Fruit fly (Drosophila melanogaster): Measurements from ENCODE around the gene Rab26.

DNA sequence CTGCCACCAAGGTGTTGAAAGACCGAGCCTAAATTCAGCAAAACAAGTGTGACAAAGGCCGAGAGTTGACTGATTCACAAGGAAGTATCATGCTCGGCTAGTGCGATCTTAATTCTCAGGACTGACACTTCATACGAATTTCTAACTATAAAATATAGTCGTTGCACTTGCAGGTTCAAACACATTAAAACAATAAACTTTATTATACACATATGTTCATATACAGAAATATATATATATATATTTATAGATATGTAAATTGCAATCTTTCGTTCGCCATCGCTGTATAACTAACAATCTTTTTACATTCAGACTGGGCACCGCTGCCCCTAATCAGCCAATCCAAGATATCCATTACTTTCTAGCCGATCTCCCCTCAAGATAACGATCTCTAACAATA is 48.1 kb upstream of the Rab26 start, which contains the start of gene CG9389:
- TF ChIP-seq CG33017 (tag; optimal IDR thresholded peaks at IDR 0.05), result no peak
- TF ChIP-seq ovo (GFP tag; optimal IDR thresholded peaks at IDR 0.05), result no peak
- TF ChIP-seq toe (GFP tag; optimal IDR thresholded peaks at IDR 0.05), result no peak
- no peak for TF ChIP-seq Clk (GFP tag; optimal IDR thresholded peaks at IDR 0.05)
- no peak for TF ChIP-seq CG1620 (GFP tag; optimal IDR thresholded peaks at IDR 0.05)
- TF ChIP-seq cic (GFP tag; optimal IDR thresholded peaks at IDR 0.05), result no peak
- no peak for TF ChIP-seq CG14711 (tag; optimal IDR thresholded peaks at IDR 0.05)
- TF ChIP-seq kay (GFP tag; ENCODE audit: borderline replicate concordance), result no peak
- no peak for TF ChIP-seq Hr96 (GFP tag; optimal IDR thresholded peaks at IDR 0.05)
- no peak for TF ChIP-seq CG5204 (GFP tag; optimal IDR thresholded peaks at IDR 0.05)
- TF ChIP-seq cnc (optimal IDR thresholded peaks at IDR 0.05), result no peak
- no peak for TF ChIP-seq Crg-1 (GFP tag; optimal IDR thresholded peaks at IDR 0.05)
- TF ChIP-seq pad (GFP tag; optimal IDR thresholded peaks at IDR 0.05), result no peak
- no peak for TF ChIP-seq bab1 (GFP tag; optimal IDR thresholded peaks at IDR 0.05)

All from whole organism, adult.